Fruit fly (Drosophila melanogaster): ENCODE measurements around the gene CG13008.

- TF ChIP-seq GATAd (GFP tag; optimal IDR thresholded peaks at IDR 0.05) (no peak), woc (GFP tag; optimal IDR thresholded peaks at IDR 0.05) (no peak), Vsx2 (GFP tag; optimal IDR thresholded peaks at IDR 0.05; ENCODE audit: partially characterized antibody) (no peak), Hnf4 (GFP tag; optimal IDR thresholded peaks at IDR 0.05) (no peak), pan (optimal IDR thresholded peaks at IDR 0.05) (no peak), Sp1 (GFP tag; optimal IDR thresholded peaks at IDR 0.05) (no peak), fru (GFP tag; optimal IDR thresholded peaks at IDR 0.05) (no peak), sv (GFP tag; optimal IDR thresholded peaks at IDR 0.05) (no peak), brk (GFP tag; optimal IDR thresholded peaks at IDR 0.05) (no peak), h (GFP tag; optimal IDR thresholded peaks at IDR 0.05) (no peak), OdsH (GFP tag; optimal IDR thresholded peaks at IDR 0.05) (no peak), HLH106 (tag; optimal IDR thresholded peaks at IDR 0.05) (no peak)
Observed at dm6 chrX:16733244-16733643, 22.1 kb downstream of the CG13008 start.
